Worm (Caenorhabditis elegans) whole organism, young adult: ENCODE data around the gene pqn-2.

Experiments
- B0261.1 ChIP-seq: sonication (generic microtip); optimal IDR thresholded peaks from 2 replicates; lab custom pipeline; 2016; ENCODE audit warnings: mild to moderate bottlenecking, missing genetic modification characterization, moderate library complexity, missing compliant biosample characterization
- D2030.7 ChIP-seq: fragments of 200-800 bp; sonication (Bioruptor generic); IDR thresholded peaks from 2 replicates; pipeline ENCODE4 v1.3.6; 2022; ENCODE audit warnings: missing genetic modification reagents, missing genetic modification characterization, missing compliant biosample characterization
- F10E7.11 ChIP-seq: sonication (generic microtip); optimal IDR thresholded peaks from 2 replicates; lab custom pipeline; 2017; ENCODE audit warnings: mild to moderate bottlenecking, missing genetic modification characterization, moderate library complexity, missing compliant biosample characterization
- F22D6.2 ChIP-seq: sonication (generic microtip); optimal IDR thresholded peaks from 2 replicates; lab custom pipeline; 2016; ENCODE audit warnings: mild to moderate bottlenecking, missing genetic modification characterization, missing compliant biosample characterization
- F23B12.7 ChIP-seq: sonication (generic microtip); optimal IDR thresholded peaks from 2 replicates; lab custom pipeline; 2017; ENCODE audit warnings: missing genetic modification characterization, mild to moderate bottlenecking, missing compliant biosample characterization, antibody characterized with exemption, moderate library complexity; ENCODE audit not compliant: insufficient read depth
- F39B2.1 ChIP-seq: fragments of 200-800 bp; sonication (Bioruptor generic); IDR thresholded peaks from 2 replicates; pipeline ENCODE4 v1.3.6; 2022; ENCODE audit warnings: missing genetic modification reagents, missing genetic modification characterization, missing compliant biosample characterization
- F49E8.2 ChIP-seq: sonication (generic microtip); optimal IDR thresholded peaks from 3 replicates; lab custom pipeline; 2017; ENCODE audit warnings: missing genetic modification characterization, mild to moderate bottlenecking, missing compliant biosample characterization, antibody characterized with exemption, moderate library complexity; ENCODE audit not compliant: insufficient read depth
- F57C9.4 ChIP-seq: sonication (generic microtip); optimal IDR thresholded peaks from 2 replicates; lab custom pipeline; 2017; ENCODE audit warnings: mild to moderate bottlenecking, missing genetic modification characterization, missing compliant biosample characterization
- K11D2.4 ChIP-seq: fragments of 200-800 bp; sonication (Bioruptor generic); IDR thresholded peaks from 2 replicates; pipeline ENCODE4 v1.3.6; 2022; ENCODE audit warnings: missing genetic modification reagents, missing genetic modification characterization, missing compliant biosample characterization
- K12H6.12 ChIP-seq: fragments of 200-800 bp; sonication (Bioruptor generic); optimal IDR thresholded peaks from 2 replicates; lab custom pipeline; 2018; ENCODE audit warnings: mild to moderate bottlenecking, missing genetic modification characterization, missing compliant biosample characterization
- T26A5.8 ChIP-seq: sonication (generic microtip); optimal IDR thresholded peaks from 2 replicates; lab custom pipeline; 2016; ENCODE audit warnings: missing genetic modification characterization, missing compliant biosample characterization
- Y53F4B.3 ChIP-seq: fragments of 200-800 bp; sonication (Bioruptor generic); IDR thresholded peaks from 2 replicates; pipeline ENCODE4 v1.3.6; 2022; ENCODE audit warnings: missing genetic modification reagents, missing genetic modification characterization, missing compliant biosample characterization
- Y79H2A.3 ChIP-seq: fragments of 200-800 bp; sonication (Bioruptor generic); conservative IDR thresholded peaks from 2 replicates; pipeline ENCODE4 v1.3.6; 2022; ENCODE audit warnings: missing genetic modification reagents, missing genetic modification characterization, missing compliant biosample characterization
- ZK185.1 ChIP-seq: sonication (generic microtip); optimal IDR thresholded peaks from 2 replicates; lab custom pipeline; 2016; ENCODE audit warnings: mild to moderate bottlenecking, missing genetic modification characterization, missing compliant biosample characterization; ENCODE audit not compliant: poor library complexity, severe bottlenecking
- akir-1 ChIP-seq: fragments of 200-800 bp; sonication (Bioruptor generic); optimal IDR thresholded peaks from 2 replicates; lab custom pipeline; 2018; ENCODE audit warnings: mild to moderate bottlenecking, missing genetic modification characterization, moderate library complexity, missing compliant biosample characterization
- atf-7 ChIP-seq: sonication (generic microtip); optimal IDR thresholded peaks from 2 replicates; lab custom pipeline; 2017; ENCODE audit warnings: mild to moderate bottlenecking, missing genetic modification characterization, missing compliant biosample characterization
- attf-3 ChIP-seq: fragments of 200-800 bp; sonication (Bioruptor generic); conservative IDR thresholded peaks from 2 replicates; pipeline ENCODE4 v1.3.6; 2022; ENCODE audit warnings: missing genetic modification reagents, missing genetic modification characterization, missing compliant biosample characterization
- bed-1 ChIP-seq: fragments of 200-800 bp; sonication (Bioruptor generic); IDR thresholded peaks from 2 replicates; pipeline ENCODE4 v1.3.6; 2022; ENCODE audit warnings: missing genetic modification reagents, missing genetic modification characterization, missing compliant biosample characterization
- ccch-3 ChIP-seq: fragments of 200-800 bp; sonication (Bioruptor generic); optimal IDR thresholded peaks from 2 replicates; lab custom pipeline; 2018; ENCODE audit warnings: mild to moderate bottlenecking, missing genetic modification characterization, missing compliant biosample characterization
- cebp-1 ChIP-seq, 2 experiments: fragments of 200-800 bp in 1 of 2; sonication (Bioruptor generic) in 1 of 2; sonication (generic microtip) in 1 of 2; IDR thresholded peaks in 1 of 2; optimal IDR thresholded peaks in 1 of 2; 2 replicates each; pipeline versions ENCODE4 v1.3.6 to Lab custom; 2017 to 2022; ENCODE audit warnings: missing compliant biosample characterization in 2 of 2, missing genetic modification characterization in 2 of 2, mild to moderate bottlenecking in 1 of 2, missing genetic modification reagents in 1 of 2, moderate library complexity in 1 of 2
- cebp-2 ChIP-seq: fragments of 200-800 bp; sonication (Bioruptor generic); IDR thresholded peaks from 2 replicates; pipeline ENCODE4 v1.3.6; 2022; ENCODE audit warnings: missing genetic modification characterization, missing compliant biosample characterization
- ceh-100 ChIP-seq: fragments of 200-800 bp; sonication (Bioruptor generic); IDR thresholded peaks from 2 replicates; pipeline ENCODE4 v1.3.6; 2022; ENCODE audit warnings: missing genetic modification reagents, missing genetic modification characterization, missing compliant biosample characterization
- chd-7 ChIP-seq: sonication (generic microtip); optimal IDR thresholded peaks from 2 replicates; lab custom pipeline; 2016; ENCODE audit warnings: mild to moderate bottlenecking, missing genetic modification characterization, moderate library complexity, missing compliant biosample characterization
- dox-1 ChIP-seq: fragments of 200-800 bp; sonication (Bioruptor generic); IDR thresholded peaks from 2 replicates; pipeline ENCODE4 v1.3.6; 2022; ENCODE audit warnings: missing genetic modification reagents, missing genetic modification characterization, missing compliant biosample characterization
- egl-18 ChIP-seq: fragments of 200-800 bp; sonication (Bioruptor generic); IDR thresholded peaks from 2 replicates; pipeline ENCODE4 v1.3.6; 2022; ENCODE audit warnings: missing genetic modification reagents, missing genetic modification characterization, missing compliant biosample characterization
- hlh-26 ChIP-seq: fragments of 200-800 bp; sonication (Bioruptor generic); conservative IDR thresholded peaks from 2 replicates; pipeline ENCODE4 v1.3.6; 2022; ENCODE audit warnings: missing genetic modification reagents, missing genetic modification characterization, missing compliant biosample characterization
- hmg-1.2 ChIP-seq: fragments of 200-800 bp; sonication (Bioruptor generic); IDR thresholded peaks from 2 replicates; pipeline ENCODE4 v1.3.6; 2022; ENCODE audit warnings: missing genetic modification reagents, missing genetic modification characterization, missing compliant biosample characterization
- hmg-20 ChIP-seq: fragments of 200-800 bp; sonication (Bioruptor generic); IDR thresholded peaks from 2 replicates; pipeline ENCODE4 v1.3.6; 2022; ENCODE audit warnings: missing genetic modification reagents, missing genetic modification characterization, missing compliant biosample characterization
- hrde-1 ChIP-seq: sonication (generic microtip); optimal IDR thresholded peaks from 2 replicates; lab custom pipeline; 2016; ENCODE audit warnings: missing genetic modification characterization, mild to moderate bottlenecking, missing compliant biosample characterization, moderate library complexity, missing genotype, missing genetic modification reagents, borderline replicate concordance
- hsf-1 ChIP-seq: fragments of 200-800 bp; sonication (Bioruptor generic); IDR thresholded peaks from 2 replicates; pipeline ENCODE4 v1.3.6; 2022; ENCODE audit warnings: missing genetic modification reagents, missing genetic modification characterization, missing compliant biosample characterization
- lin-40 ChIP-seq: sonication (generic microtip); optimal IDR thresholded peaks from 2 replicates; lab custom pipeline; 2016; ENCODE audit warnings: missing genetic modification characterization, mild to moderate bottlenecking, missing compliant biosample characterization, missing genotype, missing genetic modification reagents
- madf-6 ChIP-seq: fragments of 200-800 bp; sonication (Bioruptor generic); IDR thresholded peaks from 2 replicates; pipeline ENCODE4 v1.3.6; 2022; ENCODE audit warnings: missing genetic modification reagents, missing genetic modification characterization, missing compliant biosample characterization
- mcd-1 ChIP-seq: fragments of 200-800 bp; sonication (Bioruptor generic); IDR thresholded peaks from 2 replicates; pipeline ENCODE4 v1.3.6; 2022; ENCODE audit warnings: missing genetic modification reagents, missing genetic modification characterization, missing compliant biosample characterization
- nfya-2 ChIP-seq: fragments of 200-800 bp; sonication (Bioruptor generic); IDR thresholded peaks from 2 replicates; pipeline ENCODE4 v1.3.6; 2022; ENCODE audit warnings: missing genetic modification reagents, missing genetic modification characterization, missing compliant biosample characterization
- nfyb-1 ChIP-seq: fragments of 200-800 bp; sonication (Bioruptor generic); IDR thresholded peaks from 2 replicates; pipeline ENCODE4 v1.3.6; 2022; ENCODE audit warnings: missing genetic modification reagents, missing genetic modification characterization, missing compliant biosample characterization
- pha-4 ChIP-seq: fragments of 150-350 bp; sonication (generic microtip); optimal IDR thresholded peaks from 2 replicates; lab custom pipeline; 2014; ENCODE audit warnings: missing biosample characterization, missing genetic modification reagents, missing genetic modification characterization
- rec-8 ChIP-seq, 2 experiments: sonication (generic microtip); optimal IDR thresholded peaks; 2 replicates each; lab custom pipeline; 2016; ENCODE audit warnings: mild to moderate bottlenecking in 2 of 2, missing genetic modification characterization in 2 of 2, missing genetic modification reagents in 2 of 2, missing genotype in 2 of 2, missing biosample characterization in 1 of 2, missing compliant biosample characterization in 1 of 2, moderate library complexity in 1 of 2
- sdz-38 ChIP-seq: sonication (generic microtip); optimal IDR thresholded peaks from 2 replicates; lab custom pipeline; 2016; ENCODE audit warnings: missing genotype, missing genetic modification characterization, missing compliant biosample characterization
- snpc-1.3 ChIP-seq: sonication (generic microtip); optimal IDR thresholded peaks from 2 replicates; lab custom pipeline; 2017; ENCODE audit warnings: missing genetic modification characterization, mild to moderate bottlenecking, missing compliant biosample characterization, antibody characterized with exemption, moderate library complexity, missing genotype, missing genetic modification reagents; ENCODE audit not compliant: insufficient read depth
- sptf-2 ChIP-seq: fragments of 200-800 bp; sonication (Bioruptor generic); optimal IDR thresholded peaks from 2 replicates; lab custom pipeline; 2018; ENCODE audit warnings: mild to moderate bottlenecking, missing genetic modification characterization, missing compliant biosample characterization
- xnd-1 ChIP-seq: sonication (generic microtip); optimal IDR thresholded peaks from 2 replicates; lab custom pipeline; 2016; ENCODE audit warnings: missing genotype, missing genetic modification reagents, missing genetic modification characterization, missing compliant biosample characterization
- zim-3 ChIP-seq: sonication (generic microtip); optimal IDR thresholded peaks from 2 replicates; lab custom pipeline; 2017; ENCODE audit warnings: mild to moderate bottlenecking, missing genetic modification characterization, moderate library complexity, missing compliant biosample characterization
- ztf-25 ChIP-seq: fragments of 200-800 bp; sonication (Bioruptor generic); IDR thresholded peaks from 2 replicates; pipeline ENCODE4 v1.3.6; 2022; ENCODE audit warnings: missing genetic modification reagents, missing genetic modification characterization, missing compliant biosample characterization
- ztf-28 ChIP-seq: fragments of 200-800 bp; sonication (Bioruptor generic); IDR thresholded peaks from 2 replicates; pipeline ENCODE4 v1.3.6; 2022; ENCODE audit warnings: missing genetic modification reagents, missing genetic modification characterization, missing compliant biosample characterization
- ztf-3 ChIP-seq: fragments of 200-800 bp; sonication (Bioruptor generic); optimal IDR thresholded peaks from 2 replicates; lab custom pipeline; 2018; ENCODE audit warnings: mild to moderate bottlenecking, missing genetic modification characterization, missing compliant biosample characterization

pqn-2 gene

DNA sequence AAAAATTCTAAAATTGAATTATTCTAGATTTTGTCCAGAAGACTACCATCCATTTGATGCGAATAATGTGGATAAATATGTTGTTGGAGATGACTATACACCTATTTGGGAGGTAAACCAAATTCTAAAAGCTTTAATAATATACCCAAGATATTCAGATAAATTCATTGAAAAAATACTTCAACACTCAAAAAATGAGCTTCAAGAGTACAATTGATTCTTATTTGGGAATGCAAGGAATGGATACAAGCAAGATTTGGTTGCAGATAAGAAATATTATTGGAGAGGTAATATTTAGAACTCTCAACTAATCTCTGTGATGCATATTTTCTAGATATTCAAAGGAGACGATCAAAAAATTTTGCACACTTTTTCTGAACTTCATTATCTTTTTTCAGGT is 22.1 kb upstream of the pqn-2 start (continued):
- TF ChIP-seq hmg-1.2 (GFP tag; lab: Robert Waterston, UW), result no peak
- TF ChIP-seq, all 124 proteins: peak for 0

DNA sequence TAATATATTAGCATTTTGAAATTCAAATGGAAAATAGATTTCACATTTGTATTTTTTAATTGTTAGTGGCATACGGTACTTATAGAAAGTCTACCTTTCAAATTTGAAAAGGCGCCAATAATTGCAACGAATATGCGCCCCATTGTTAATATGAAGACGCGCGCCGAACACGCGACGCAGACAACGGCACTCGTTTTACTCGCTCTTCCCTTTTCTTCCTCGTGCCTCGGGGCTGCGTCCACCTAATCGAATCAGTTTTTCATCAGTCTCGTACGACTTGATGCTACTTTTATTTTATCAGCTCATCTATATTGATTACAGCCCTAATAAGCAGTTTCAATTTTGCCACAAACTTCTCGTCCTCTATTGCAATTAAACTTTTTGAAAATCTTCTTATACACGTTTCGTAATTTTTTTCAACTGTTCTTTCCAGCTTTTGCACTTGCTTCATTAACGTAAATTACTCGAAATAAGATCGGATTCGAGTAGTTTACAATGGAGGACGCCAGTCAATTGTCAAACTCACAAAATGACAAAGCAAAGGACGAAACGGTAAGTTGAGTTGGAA is 20.3 kb upstream of the pqn-2 start, which contains the start of gene cash-1:
TSS of gene cash-1 (plus strand) at position 432 of the 568 bp plus-strand sequence.
- TF ChIP-seq chd-7 (tag; lab: Kevin White, UChicago) (no peak), K11D2.4 (GFP tag; lab: Robert Waterston, UW) (no peak), F49E8.2 (tag; lab: Kevin White, UChicago) (peak; percentile 51), lin-40 (peak; percentile 41), hrde-1 (tag; lab: Kevin White, UChicago) (no peak), egl-18 (GFP tag; lab: Robert Waterston, UW) (no peak), D2030.7 (GFP tag; lab: Robert Waterston, UW) (peak; percentile 68), ztf-3 (GFP tag; lab: Kevin White, UChicago) (no peak), Y53F4B.3 (no peak), snpc-1.3 (no peak), sdz-38 (no peak), sptf-2 (GFP tag; lab: Kevin White, UChicago) (no peak), ceh-100 (GFP tag; lab: Robert Waterston, UW) (no peak), ztf-25 (GFP tag; lab: Robert Waterston, UW) (0 out of 2 replicates have a peak, but pooled peaks have one; percentile 36), madf-6 (GFP tag; lab: Robert Waterston, UW) (peak; percentile 85), attf-3 (no peak), F10E7.11 (tag; lab: Kevin White, UChicago) (no peak), F23B12.7 (tag; lab: Kevin White, UChicago) (no peak), bed-1 (GFP tag; lab: Robert Waterston, UW) (no peak), hmg-20 (GFP tag; lab: Robert Waterston, UW) (no peak), xnd-1 (tag; lab: Kevin White, UChicago) (peak; percentile 43), ZK185.1 (tag; lab: Kevin White, UChicago) (peak; percentile 47), hlh-26 (GFP tag; lab: Robert Waterston, UW) (no peak), K12H6.12 (peak; percentile 36), cebp-2 (no peak), Y79H2A.3 (GFP tag; lab: Robert Waterston, UW) (no peak), dox-1 (GFP tag; lab: Robert Waterston, UW) (peak; percentile 88), pha-4 (tag; lab: Kevin White, UChicago) (peak; percentile 8), nfya-2 (GFP tag; lab: Robert Waterston, UW) (no peak), mcd-1 (GFP tag; lab: Robert Waterston, UW) (peak; percentile 86), ccch-3 (GFP tag; lab: Kevin White, UChicago) (no peak), nfyb-1 (GFP tag; lab: Robert Waterston, UW) (peak; percentile 41; the same call in 1 of the 2 replicates), cebp-1 (GFP tag; IDR thresholded peaks at IDR 0.05; lab: Robert Waterston, UW) (peak; percentile 45; the same call in 1 of the 2 replicates), cebp-1 (tag; optimal IDR thresholded peaks at IDR 0.05; lab: Kevin White, UChicago) (peak; percentile 58), ztf-28 (GFP tag; lab: Robert Waterston, UW) (no peak), T26A5.8 (tag; lab: Kevin White, UChicago) (no peak), atf-7 (tag; lab: Kevin White, UChicago) (no peak), F22D6.2 (tag; lab: Kevin White, UChicago) (no peak), akir-1 (GFP tag; lab: Kevin White, UChicago) (no peak), F39B2.1 (GFP tag; lab: Robert Waterston, UW) (no peak), hsf-1 (GFP tag; lab: Robert Waterston, UW) (no peak), B0261.1 (tag; lab: Kevin White, UChicago) (no peak), rec-8 (tag; optimal IDR thresholded peaks at IDR 0.05; lab: Kevin White, UChicago) (no peak), zim-3 (no peak), F57C9.4 (no peak)
